Fruit fly (Drosophila melanogaster) whole organism, embryonic: Measurements from ENCODE around the gene CG2224.

Source experiments
- Atf3 ChIP-seq: fragments of 200-800 bp; sonication (Bioruptor generic); optimal IDR thresholded peaks from 3 replicates; lab custom pipeline; 2016; ENCODE audit warnings: missing biosample characterization, missing genetic modification characterization
- B-H2 ChIP-seq: fragments of 200-800 bp; sonication (Bioruptor generic); optimal IDR thresholded peaks from 2 replicates; lab custom pipeline; 2018; ENCODE audit warnings: missing biosample characterization, mild to moderate bottlenecking, missing genetic modification characterization
- CG11085 ChIP-seq: fragments of 200-800 bp; sonication (Bioruptor generic); IDR thresholded peaks from 2 replicates; pipeline ENCODE4 v1.3.6; 2022; ENCODE audit warnings: missing biosample characterization, missing genetic modification characterization
- CG12071 ChIP-seq: fragments of 200-800 bp; sonication (Bioruptor generic); optimal IDR thresholded peaks from 3 replicates; lab custom pipeline; 2018; ENCODE audit warnings: missing biosample characterization, mild to moderate bottlenecking, missing genetic modification characterization
- CG12299 ChIP-seq: fragments of 200-800 bp; sonication (Bioruptor generic); optimal IDR thresholded peaks from 2 replicates; lab custom pipeline; 2018; ENCODE audit warnings: missing biosample characterization, mild to moderate bottlenecking, missing genetic modification characterization
- CG15269 ChIP-seq: fragments of 200-800 bp; sonication (Bioruptor generic); optimal IDR thresholded peaks from 2 replicates; lab custom pipeline; 2018; ENCODE audit warnings: missing biosample characterization, mild to moderate bottlenecking, missing genetic modification characterization, moderate library complexity
- CG1603 ChIP-seq: fragments of 200-800 bp; sonication (Bioruptor generic); optimal IDR thresholded peaks from 2 replicates; lab custom pipeline; 2019; ENCODE audit warnings: missing biosample characterization, mild to moderate bottlenecking, missing genetic modification characterization, moderate library complexity
- CG16813 ChIP-seq: fragments of 200-800 bp; sonication (Bioruptor generic); IDR thresholded peaks from 3 replicates; pipeline ENCODE4 v1.3.6; 2022; ENCODE audit warnings: missing biosample characterization, missing genetic modification characterization; ENCODE audit not compliant: partially characterized antibody
- CG17359 ChIP-seq: fragments of 200-800 bp; sonication (Bioruptor generic); optimal IDR thresholded peaks from 3 replicates; lab custom pipeline; 2018; ENCODE audit warnings: missing biosample characterization, mild to moderate bottlenecking, missing genetic modification characterization, moderate library complexity
- CG17568 ChIP-seq: fragments of 200-800 bp; sonication (Bioruptor generic); optimal IDR thresholded peaks from 2 replicates; lab custom pipeline; 2018; ENCODE audit warnings: missing biosample characterization, mild to moderate bottlenecking, missing genetic modification characterization, moderate library complexity
- CG17612 ChIP-seq: fragments of 200-800 bp; sonication (Bioruptor generic); IDR thresholded peaks from 2 replicates; pipeline ENCODE4 v1.3.6; 2022; ENCODE audit warnings: missing biosample characterization, missing genetic modification characterization
- CG1832 ChIP-seq: fragments of 200-800 bp; sonication (Bioruptor generic); optimal IDR thresholded peaks from 2 replicates; lab custom pipeline; 2017; ENCODE audit warnings: missing biosample characterization, mild to moderate bottlenecking, missing genetic modification characterization, inconsistent platforms
- CG30431 ChIP-seq: fragments of 200-800 bp; sonication (Bioruptor generic); optimal IDR thresholded peaks from 2 replicates; lab custom pipeline; 2017; ENCODE audit warnings: missing biosample characterization, missing genetic modification characterization
- CG6272 ChIP-seq: fragments of 200-800 bp; sonication (Bioruptor generic); IDR thresholded peaks from 2 replicates; pipeline ENCODE4 v1.3.6; 2022; ENCODE audit warnings: missing biosample characterization, missing genetic modification characterization
- CG6791 ChIP-seq: fragments of 200-800 bp; sonication (Bioruptor generic); IDR thresholded peaks from 3 replicates; pipeline ENCODE4 v1.3.6; 2022; ENCODE audit warnings: missing biosample characterization, missing genetic modification characterization; ENCODE audit not compliant: partially characterized antibody
- CG7786 ChIP-seq: fragments of 200-800 bp; sonication (Bioruptor generic); optimal IDR thresholded peaks from 2 replicates; lab custom pipeline; 2016; ENCODE audit warnings: missing biosample characterization, missing genetic modification characterization
- CG7987 ChIP-seq: fragments of 200-800 bp; sonication (Bioruptor generic); optimal IDR thresholded peaks from 2 replicates; lab custom pipeline; 2018; ENCODE audit warnings: missing biosample characterization, mild to moderate bottlenecking, missing genetic modification characterization, moderate library complexity
- CG8765 ChIP-seq: fragments of 200-800 bp; sonication (Bioruptor generic); IDR thresholded peaks from 2 replicates; pipeline ENCODE4 v1.3.6; 2022; ENCODE audit warnings: missing biosample characterization, missing genetic modification characterization
- Camta ChIP-seq: fragments of 200-800 bp; sonication (Bioruptor generic); optimal IDR thresholded peaks from 2 replicates; lab custom pipeline; 2016; ENCODE audit warnings: missing biosample characterization, missing genetic modification characterization
- Dp ChIP-seq: fragments of 200-800 bp; sonication (Bioruptor generic); optimal IDR thresholded peaks from 2 replicates; lab custom pipeline; 2018; ENCODE audit warnings: missing biosample characterization, mild to moderate bottlenecking, missing genetic modification characterization, moderate library complexity
- Ets97D ChIP-seq: fragments of 200-800 bp; sonication (Bioruptor generic); optimal IDR thresholded peaks from 3 replicates; lab custom pipeline; 2016; ENCODE audit warnings: missing biosample characterization, missing genetic modification characterization
- Oaz ChIP-seq: fragments of 200-800 bp; sonication (Bioruptor generic); IDR thresholded peaks from 2 replicates; pipeline ENCODE4 v1.3.6; 2022; ENCODE audit warnings: missing biosample characterization, missing genetic modification characterization
- Poxn ChIP-seq: fragments of 200-800 bp; sonication (Bioruptor generic); IDR thresholded peaks from 2 replicates; pipeline ENCODE4 v1.3.6; 2022; ENCODE audit warnings: missing biosample characterization, missing genetic modification characterization
- Ptx1 ChIP-seq: fragments of 200-800 bp; sonication (Bioruptor generic); IDR thresholded peaks from 2 replicates; pipeline ENCODE4 v1.3.6; 2022; ENCODE audit warnings: missing biosample characterization, missing genetic modification characterization
- Side ChIP-seq: fragments of 200-800 bp; sonication (Bioruptor generic); optimal IDR thresholded peaks from 2 replicates; lab custom pipeline; 2016; ENCODE audit warnings: missing biosample characterization, missing genetic modification characterization
- Sox100B ChIP-seq: fragments of 200-800 bp; sonication (Bioruptor generic); optimal IDR thresholded peaks from 3 replicates; lab custom pipeline; 2018; ENCODE audit warnings: missing biosample characterization, mild to moderate bottlenecking, missing genetic modification characterization
- Sry-β ChIP-seq: fragments of 200-800 bp; sonication (Bioruptor generic); optimal IDR thresholded peaks from 2 replicates; lab custom pipeline; 2018; ENCODE audit warnings: missing biosample characterization, mild to moderate bottlenecking, missing genetic modification characterization, moderate library complexity
- Stat92E ChIP-seq, 3 experiments: fragments of >200 bp in 2 of 3; fragments of 200-800 bp in 1 of 3; sonication (Bioruptor generic) in 1 of 3; optimal IDR thresholded peaks; 2 replicates each; lab custom pipeline; 2017 to 2019; ENCODE audit warnings: missing biosample characterization in 3 of 3, missing genetic modification characterization in 3 of 3, mild to moderate bottlenecking in 1 of 3, moderate library complexity in 1 of 3
- ab ChIP-seq: fragments of 200-800 bp; sonication (Bioruptor generic); optimal IDR thresholded peaks from 2 replicates; lab custom pipeline; 2016; ENCODE audit warnings: missing biosample characterization, missing genetic modification characterization
- ac ChIP-seq: fragments of 200-800 bp; sonication (Bioruptor generic); optimal IDR thresholded peaks from 3 replicates; lab custom pipeline; 2017; ENCODE audit warnings: missing biosample characterization, mild to moderate bottlenecking, missing genetic modification characterization
- ato ChIP-seq: fragments of 200-800 bp; sonication (Bioruptor generic); IDR thresholded peaks from 2 replicates; pipeline ENCODE4 v1.3.6; 2022; ENCODE audit warnings: missing biosample characterization, missing genetic modification characterization; ENCODE audit not compliant: partially characterized antibody
- br ChIP-seq: fragments of >200 bp; optimal IDR thresholded peaks from 2 replicates; lab custom pipeline; 2017
- btn ChIP-seq: fragments of 200-800 bp; sonication (Bioruptor generic); optimal IDR thresholded peaks from 2 replicates; lab custom pipeline; 2016; ENCODE audit warnings: missing biosample characterization, missing genetic modification characterization
- danr ChIP-seq: fragments of 200-800 bp; sonication (Bioruptor generic); IDR thresholded peaks from 2 replicates; pipeline ENCODE4 v1.3.6; 2022; ENCODE audit warnings: missing biosample characterization, missing genetic modification characterization
- dati ChIP-seq: fragments of 200-800 bp; sonication (Bioruptor generic); IDR thresholded peaks from 2 replicates; pipeline ENCODE4 v1.3.6; 2022; ENCODE audit warnings: missing biosample characterization, missing genetic modification characterization
- emc ChIP-seq: fragments of 200-800 bp; sonication (Bioruptor generic); optimal IDR thresholded peaks from 2 replicates; lab custom pipeline; 2016; ENCODE audit warnings: missing biosample characterization, missing genetic modification characterization
- gce ChIP-seq: fragments of 200-800 bp; sonication (Bioruptor generic); IDR thresholded peaks from 3 replicates; pipeline ENCODE4 v1.3.6; 2022; ENCODE audit warnings: missing biosample characterization, missing genetic modification characterization
- gcm2 ChIP-seq: fragments of 200-800 bp; sonication (Bioruptor generic); optimal IDR thresholded peaks from 2 replicates; lab custom pipeline; 2016; ENCODE audit warnings: missing biosample characterization, missing genetic modification characterization
- hb ChIP-seq: fragments of 200-800 bp; sonication (Bioruptor generic); IDR thresholded peaks from 3 replicates; pipeline ENCODE4 v1.3.6; 2022; ENCODE audit warnings: missing biosample characterization, missing genetic modification characterization; ENCODE audit not compliant: partially characterized antibody
- hth ChIP-seq: fragments of >200 bp; optimal IDR thresholded peaks from 2 replicates; lab custom pipeline; 2017; ENCODE audit warnings: inconsistent platforms
- jumu ChIP-seq: fragments of 200-800 bp; sonication (Bioruptor generic); optimal IDR thresholded peaks from 3 replicates; lab custom pipeline; 2016; ENCODE audit warnings: missing biosample characterization, missing genetic modification characterization
- kah ChIP-seq: fragments of 200-800 bp; sonication (Bioruptor generic); optimal IDR thresholded peaks from 2 replicates; lab custom pipeline; 2018; ENCODE audit warnings: missing biosample characterization, mild to moderate bottlenecking, missing genetic modification characterization
- kay ChIP-seq: fragments of 200-800 bp; sonication (Bioruptor generic); optimal IDR thresholded peaks from 2 replicates; lab custom pipeline; 2016; ENCODE audit warnings: missing biosample characterization, missing genetic modification characterization
- lola ChIP-seq, 3 experiments: fragments of >200 bp in 2 of 3; fragments of 200-800 bp in 1 of 3; sonication (Bioruptor generic) in 1 of 3; optimal IDR thresholded peaks; 2 replicates each; lab custom pipeline; 2017 to 2019; ENCODE audit warnings: missing biosample characterization in 3 of 3, missing genetic modification characterization in 3 of 3, mild to moderate bottlenecking in 1 of 3, moderate library complexity in 1 of 3
- oc ChIP-seq: fragments of 200-800 bp; sonication (Bioruptor generic); optimal IDR thresholded peaks from 2 replicates; lab custom pipeline; 2018; ENCODE audit warnings: missing biosample characterization, mild to moderate bottlenecking, missing genetic modification characterization, moderate library complexity
- onecut ChIP-seq: fragments of 200-800 bp; sonication (Bioruptor generic); IDR thresholded peaks from 2 replicates; pipeline ENCODE4 v1.3.6; 2022; ENCODE audit warnings: missing biosample characterization, missing genetic modification characterization
- pho ChIP-seq: fragments of 200-800 bp; sonication (Bioruptor generic); optimal IDR thresholded peaks from 2 replicates; lab custom pipeline; 2016; ENCODE audit warnings: missing biosample characterization, missing genetic modification characterization
- seq ChIP-seq: fragments of 200-800 bp; sonication (Bioruptor generic); IDR thresholded peaks from 2 replicates; pipeline ENCODE4 v1.3.6; 2022; ENCODE audit warnings: missing biosample characterization, missing genetic modification characterization
- so ChIP-seq: fragments of 200-800 bp; sonication (Bioruptor generic); IDR thresholded peaks from 3 replicates; pipeline ENCODE4 v1.3.6; 2022; ENCODE audit warnings: missing biosample characterization, missing genetic modification characterization
- sug ChIP-seq: fragments of 200-800 bp; optimal IDR thresholded peaks from 2 replicates; lab custom pipeline; 2019; ENCODE audit warnings: missing biosample characterization, mild to moderate bottlenecking, missing genetic modification characterization, moderate library complexity
- tgo ChIP-seq: fragments of 200-800 bp; sonication (Bioruptor generic); IDR thresholded peaks from 3 replicates; pipeline ENCODE4 v1.3.6; 2022; ENCODE audit warnings: missing biosample characterization, missing genetic modification characterization

The CG2224 gene

dm6 chr3R:30450224-30450623 is 8.9 kb downstream of the CG2224 start (continued):
- TF ChIP-seq kah (GFP tag; lab: Kevin White, UChicago) (peak; percentile 64), pho (peak; percentile 83), CG1832 (GFP tag; lab: Kevin White, UChicago) (peak; percentile 23), ac (GFP tag; lab: Kevin White, UChicago) (peak; percentile 57), jumu (GFP tag; lab: Kevin White, UChicago) (peak; percentile 59), kay (peak; percentile 28), CG15269 (peak; percentile 14), hth (lab: Kevin White, UChicago) (no peak), lola (GFP tag; optimal IDR thresholded peaks at IDR 0.05; lab: Kevin White, UChicago) (no peak), B-H2 (GFP tag; lab: Kevin White, UChicago) (peak; percentile 16), Sox100B (GFP tag; lab: Kevin White, UChicago) (peak; percentile 67), tgo (GFP tag; lab: Robert Waterston, UW) (peak; percentile 56; the same call in 2 of the 3 replicates), CG12071 (GFP tag; lab: Kevin White, UChicago) (peak; percentile 88), Sry-β (GFP tag; lab: Kevin White, UChicago) (peak; percentile 36), Ets97D (GFP tag; lab: Kevin White, UChicago) (peak; percentile 41), Camta (peak; percentile 78), CG11085 (GFP tag; lab: Robert Waterston, UW) (peak; percentile 85; the same call in 1 of the 2 replicates), CG8765 (GFP tag; lab: Robert Waterston, UW) (no peak), so (GFP tag; lab: Robert Waterston, UW) (peak; percentile 56; the same call in 2 of the 3 replicates), emc (GFP tag; lab: Kevin White, UChicago) (peak; percentile 34), seq (GFP tag; lab: Robert Waterston, UW) (peak; percentile 90), btn (GFP tag; lab: Kevin White, UChicago) (peak; percentile 74), gcm2 (GFP tag; lab: Kevin White, UChicago) (peak; percentile 72), ab (GFP tag; lab: Kevin White, UChicago) (no peak), CG12299 (tag; lab: Kevin White, UChicago) (no peak), CG17359 (tag; lab: Kevin White, UChicago) (peak; percentile 79), sug (no peak), Dp (GFP tag; lab: Kevin White, UChicago) (no peak), CG7786 (GFP tag; lab: Kevin White, UChicago) (peak; percentile 77), dati (GFP tag; lab: Robert Waterston, UW) (0 out of 2 replicates have a peak, but pooled peaks have one; percentile 7), Stat92E (GFP tag; optimal IDR thresholded peaks at IDR 0.05; lab: Kevin White, UChicago) (no peak), Atf3 (GFP tag; lab: Kevin White, UChicago) (peak; percentile 68), Oaz (GFP tag; lab: Robert Waterston, UW) (no peak), oc (tag; lab: Kevin White, UChicago) (no peak), CG6791 (GFP tag; lab: Robert Waterston, UW) (no peak), Ptx1 (GFP tag; lab: Robert Waterston, UW) (peak; percentile 29; the same call in 1 of the 2 replicates), CG7987 (peak; percentile 88), danr (GFP tag; lab: Robert Waterston, UW) (0 out of 2 replicates have a peak, but pooled peaks have one; percentile 22), hb (no peak), ato (GFP tag; lab: Robert Waterston, UW) (no peak; the same call in 1 of the 2 replicates), Side (GFP tag; lab: Kevin White, UChicago) (peak; percentile 82), CG16813 (GFP tag; lab: Robert Waterston, UW) (no peak), CG17612 (GFP tag; lab: Robert Waterston, UW) (peak; percentile 72), gce (GFP tag; lab: Robert Waterston, UW) (peak; percentile 92), CG17568 (peak; percentile 82), CG1603 (tag; lab: Kevin White, UChicago) (peak; percentile 59), CG6272 (GFP tag; lab: Robert Waterston, UW) (no peak), br (lab: Kevin White, UChicago) (no peak), Poxn (GFP tag; lab: Robert Waterston, UW) (peak; percentile 47; the same call in 1 of the 2 replicates), CG30431 (GFP tag; lab: Kevin White, UChicago) (peak; percentile 21), onecut (GFP tag; lab: Robert Waterston, UW) (peak; percentile 65)
